Worm (Caenorhabditis elegans): ENCODE measurements around the gene F20D6.8.

- TF ChIP-seq ztf-11 (tag; optimal IDR thresholded peaks at IDR 0.05): no peak
- TF ChIP-seq tbx-2 (tag; optimal IDR thresholded peaks at IDR 0.05): no peak
- TF ChIP-seq nhr-12 (tag; optimal IDR thresholded peaks at IDR 0.05): no peak
- no peak for TF ChIP-seq jun-1 (tag; optimal IDR thresholded peaks at IDR 0.05)
These were observed 23.6 kb downstream of the F20D6.8 start for ce11 chrV:8144515-8144914.
